Worm (Caenorhabditis elegans) whole organism, late embryonic: ENCODE data around the gene F59G1.8.

Source experiments
- T23F11.4 ChIP-seq: fragments of 200-800 bp; sonication (Bioruptor generic); optimal IDR thresholded peaks from 2 replicates; lab custom pipeline; 2018; ENCODE audit warnings: mild to moderate bottlenecking, missing genetic modification characterization, missing compliant biosample characterization
- ama-1 ChIP-seq: fragments of 150-350 bp; optimal IDR thresholded peaks from 2 replicates; lab custom pipeline; 2014
- elt-2 ChIP-seq: sonication (generic microtip); optimal IDR thresholded peaks from 2 replicates; lab custom pipeline; 2016; ENCODE audit warnings: missing genetic modification reagents, missing genetic modification characterization, missing compliant biosample characterization
- ets-4 ChIP-seq: sonication (generic microtip); optimal IDR thresholded peaks from 2 replicates; lab custom pipeline; 2016; ENCODE audit warnings: missing genetic modification characterization, missing compliant biosample characterization
- fax-1 ChIP-seq: sonication (generic microtip); optimal IDR thresholded peaks from 2 replicates; lab custom pipeline; 2016; ENCODE audit warnings: missing genotype, missing genetic modification characterization, missing compliant biosample characterization
- gmeb-2 ChIP-seq: sonication (generic microtip); optimal IDR thresholded peaks from 2 replicates; lab custom pipeline; 2016; ENCODE audit warnings: missing genetic modification characterization, inconsistent platforms, missing compliant biosample characterization
- lim-6 ChIP-seq: sonication (generic microtip); optimal IDR thresholded peaks from 2 replicates; lab custom pipeline; 2016; ENCODE audit warnings: missing genetic modification characterization, missing compliant biosample characterization
- pqm-1 ChIP-seq: sonication (generic microtip); optimal IDR thresholded peaks from 2 replicates; lab custom pipeline; 2016; ENCODE audit warnings: missing genetic modification characterization, missing compliant biosample characterization
- pros-1 ChIP-seq: fragments of 150-350 bp; optimal IDR thresholded peaks from 2 replicates; lab custom pipeline; 2014; ENCODE audit warnings: missing biosample characterization, missing genetic modification reagents, missing genetic modification characterization
- tbx-2 ChIP-seq: sonication (generic microtip); optimal IDR thresholded peaks from 2 replicates; lab custom pipeline; 2016; ENCODE audit warnings: missing genetic modification characterization, missing compliant biosample characterization
- unc-55 ChIP-seq: sonication (generic microtip); optimal IDR thresholded peaks from 2 replicates; lab custom pipeline; 2017; ENCODE audit warnings: missing biosample characterization, missing genetic modification reagents, missing genetic modification characterization
- unc-86 ChIP-seq: sonication (generic microtip); optimal IDR thresholded peaks from 2 replicates; lab custom pipeline; 2016; ENCODE audit warnings: missing genetic modification characterization, missing compliant biosample characterization
- ztf-16 ChIP-seq: sonication (generic microtip); optimal IDR thresholded peaks from 2 replicates; lab custom pipeline; 2017; ENCODE audit warnings: missing genetic modification characterization, missing compliant biosample characterization

DNA sequence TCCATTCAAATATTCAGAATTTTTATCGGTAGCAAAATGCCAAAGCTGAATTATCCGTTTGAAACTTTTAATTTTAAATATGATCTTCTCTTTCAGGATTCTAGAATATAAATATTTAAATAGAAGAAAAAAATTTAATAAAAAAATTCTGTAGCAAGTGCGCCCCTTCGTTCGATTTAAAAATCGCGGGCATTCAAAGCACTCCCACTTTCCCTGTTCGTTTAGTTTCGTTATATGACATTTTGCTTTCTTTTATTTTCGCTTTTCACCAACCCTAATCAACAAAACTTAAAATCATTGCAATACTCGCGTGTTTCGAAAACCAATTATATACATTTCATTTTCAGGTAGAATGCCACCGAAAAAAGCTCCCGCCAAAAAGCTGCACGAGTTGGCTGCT, 15.3 kb downstream of the F59G1.8 start, which contains the start of gene vrk-1:
- TF ChIP-seq ama-1 (lab: Kevin White, UChicago) (no peak), elt-2 (tag; lab: Kevin White, UChicago) (no peak), ztf-16 (tag; lab: Kevin White, UChicago) (no peak), unc-55 (GFP tag; lab: Kevin White, UChicago) (no peak), pros-1 (tag; lab: Kevin White, UChicago) (no peak), unc-86 (tag; lab: Kevin White, UChicago) (no peak), gmeb-2 (tag; lab: Kevin White, UChicago) (no peak), T23F11.4 (GFP tag; lab: Kevin White, UChicago) (no peak), pqm-1 (tag; lab: Kevin White, UChicago) (no peak), ets-4 (no peak), tbx-2 (no peak), fax-1 (tag; lab: Kevin White, UChicago) (no peak), lim-6 (tag; lab: Kevin White, UChicago) (no peak)
